Fruit fly (Drosophila melanogaster) whole organism, embryonic: ENCODE data around the gene CG14442.

Source experiments
- Antp ChIP-seq: fragments of 200-800 bp; sonication (Bioruptor generic); optimal IDR thresholded peaks from 3 replicates; lab custom pipeline; 2016; ENCODE audit warnings: missing biosample characterization, missing genetic modification characterization
- Bdp1 ChIP-seq: fragments of 200-800 bp; sonication (Bioruptor generic); optimal IDR thresholded peaks from 3 replicates; lab custom pipeline; 2016; ENCODE audit warnings: missing biosample characterization, missing genetic modification characterization
- CG10209 ChIP-seq: fragments of 200-800 bp; sonication (Bioruptor generic); optimal IDR thresholded peaks from 3 replicates; lab custom pipeline; 2017; ENCODE audit warnings: missing biosample characterization, mild to moderate bottlenecking, missing genetic modification characterization, missing genetic modification reagents
- CG10274 ChIP-seq: fragments of 200-800 bp; sonication (Bioruptor generic); optimal IDR thresholded peaks from 3 replicates; lab custom pipeline; 2017; ENCODE audit warnings: missing biosample characterization, mild to moderate bottlenecking, missing genetic modification characterization
- CG10321 ChIP-seq: fragments of 200-800 bp; sonication (Bioruptor generic); IDR thresholded peaks from 2 replicates; pipeline ENCODE4 v1.3.6; 2022; ENCODE audit warnings: missing biosample characterization, missing genetic modification characterization
- CG10462 ChIP-seq: fragments of 200-800 bp; sonication (Bioruptor generic); optimal IDR thresholded peaks from 2 replicates; lab custom pipeline; 2016; ENCODE audit warnings: missing biosample characterization, missing genetic modification characterization
- CG10543 ChIP-seq: fragments of 200-800 bp; sonication (Bioruptor generic); optimal IDR thresholded peaks from 3 replicates; lab custom pipeline; 2017; ENCODE audit warnings: missing biosample characterization, mild to moderate bottlenecking, missing genetic modification characterization, moderate library complexity
- CG12071 ChIP-seq: fragments of 200-800 bp; sonication (Bioruptor generic); optimal IDR thresholded peaks from 3 replicates; lab custom pipeline; 2018; ENCODE audit warnings: missing biosample characterization, mild to moderate bottlenecking, missing genetic modification characterization
- CG12942 ChIP-seq: fragments of 200-800 bp; sonication (Bioruptor generic); optimal IDR thresholded peaks from 3 replicates; lab custom pipeline; 2016; ENCODE audit warnings: missing biosample characterization, missing genetic modification characterization
- CG2116 ChIP-seq: fragments of 200-800 bp; sonication (Bioruptor generic); optimal IDR thresholded peaks from 3 replicates; lab custom pipeline; 2018; ENCODE audit warnings: missing biosample characterization, mild to moderate bottlenecking, missing genetic modification characterization
- CG2202 ChIP-seq: fragments of 200-800 bp; sonication (Bioruptor generic); optimal IDR thresholded peaks from 2 replicates; lab custom pipeline; 2018; ENCODE audit warnings: missing biosample characterization, mild to moderate bottlenecking, missing genetic modification characterization
- CG2875 ChIP-seq: fragments of 200-800 bp; sonication (Bioruptor generic); optimal IDR thresholded peaks from 2 replicates; lab custom pipeline; 2017; ENCODE audit warnings: missing biosample characterization, mild to moderate bottlenecking, missing genetic modification characterization, missing genetic modification reagents
- CG32767 ChIP-seq: fragments of 200-800 bp; sonication (Bioruptor generic); IDR thresholded peaks from 2 replicates; pipeline ENCODE4 v1.3.6; 2022; ENCODE audit warnings: missing biosample characterization, missing genetic modification characterization
- CG3838 ChIP-seq: fragments of 200-800 bp; sonication (Bioruptor generic); optimal IDR thresholded peaks from 3 replicates; lab custom pipeline; 2016; ENCODE audit warnings: missing biosample characterization, missing genetic modification characterization
- CG5180 ChIP-seq: fragments of 200-800 bp; sonication (Bioruptor generic); optimal IDR thresholded peaks from 3 replicates; lab custom pipeline; 2017; ENCODE audit warnings: missing biosample characterization, missing genetic modification characterization, mild to moderate bottlenecking, moderate library complexity, missing genetic modification reagents
- CG5953 ChIP-seq: fragments of 200-800 bp; sonication (Bioruptor generic); IDR thresholded peaks from 2 replicates; pipeline ENCODE4 v1.3.6; 2022; ENCODE audit warnings: missing biosample characterization, missing genetic modification characterization
- CG6791 ChIP-seq: fragments of 200-800 bp; sonication (Bioruptor generic); IDR thresholded peaks from 3 replicates; pipeline ENCODE4 v1.3.6; 2022; ENCODE audit warnings: missing biosample characterization, missing genetic modification characterization; ENCODE audit not compliant: partially characterized antibody
- CG6813 ChIP-seq: fragments of 200-800 bp; sonication (Bioruptor generic); optimal IDR thresholded peaks from 2 replicates; lab custom pipeline; 2017; ENCODE audit warnings: missing biosample characterization, missing genetic modification characterization, mild to moderate bottlenecking, moderate library complexity, missing genetic modification reagents
- CG7786 ChIP-seq: fragments of 200-800 bp; sonication (Bioruptor generic); optimal IDR thresholded peaks from 2 replicates; lab custom pipeline; 2016; ENCODE audit warnings: missing biosample characterization, missing genetic modification characterization
- CG8478 ChIP-seq: fragments of >200 bp; optimal IDR thresholded peaks from 2 replicates; lab custom pipeline; 2018
- CG8765 ChIP-seq: fragments of 200-800 bp; sonication (Bioruptor generic); IDR thresholded peaks from 2 replicates; pipeline ENCODE4 v1.3.6; 2022; ENCODE audit warnings: missing biosample characterization, missing genetic modification characterization
- CG9437 ChIP-seq: fragments of 200-800 bp; sonication (Bioruptor generic); optimal IDR thresholded peaks from 2 replicates; lab custom pipeline; 2018; ENCODE audit warnings: missing biosample characterization, mild to moderate bottlenecking, missing genetic modification characterization
- CG9609 ChIP-seq: fragments of 200-800 bp; sonication (Bioruptor generic); optimal IDR thresholded peaks from 3 replicates; lab custom pipeline; 2016; ENCODE audit warnings: missing biosample characterization, missing genetic modification characterization
- CTCF ChIP-seq: fragments of 200-800 bp; sonication (Bioruptor generic); optimal IDR thresholded peaks from 2 replicates; lab custom pipeline; 2017; ENCODE audit warnings: missing biosample characterization, mild to moderate bottlenecking, missing genetic modification characterization, moderate library complexity
- D19B ChIP-seq: fragments of 200-800 bp; sonication (Bioruptor generic); optimal IDR thresholded peaks from 2 replicates; lab custom pipeline; 2017; ENCODE audit warnings: missing biosample characterization, mild to moderate bottlenecking, missing genetic modification characterization
- E2f1 ChIP-seq: fragments of 200-800 bp; sonication (Bioruptor generic); IDR thresholded peaks from 2 replicates; pipeline ENCODE4 v1.3.6; 2022; ENCODE audit warnings: missing biosample characterization, missing genetic modification characterization
- HHEX ChIP-seq: fragments of 200-800 bp; sonication (Bioruptor generic); optimal IDR thresholded peaks from 3 replicates; lab custom pipeline; 2017; ENCODE audit warnings: missing biosample characterization, mild to moderate bottlenecking, missing genetic modification characterization, missing genetic modification reagents
- HLHmδ ChIP-seq: fragments of 200-800 bp; sonication (Bioruptor generic); optimal IDR thresholded peaks from 2 replicates; lab custom pipeline; 2018; ENCODE audit warnings: missing biosample characterization, mild to moderate bottlenecking, missing genetic modification characterization, moderate library complexity
- Hsf ChIP-seq: fragments of 200-800 bp; sonication (Bioruptor generic); optimal IDR thresholded peaks from 3 replicates; lab custom pipeline; 2016; ENCODE audit warnings: missing biosample characterization, missing genetic modification characterization
- Lim3 ChIP-seq: fragments of 200-800 bp; sonication (Bioruptor generic); IDR thresholded peaks from 2 replicates; pipeline ENCODE4 v1.3.6; 2022; ENCODE audit warnings: missing biosample characterization, missing genetic modification characterization
- Side ChIP-seq: fragments of 200-800 bp; sonication (Bioruptor generic); optimal IDR thresholded peaks from 2 replicates; lab custom pipeline; 2016; ENCODE audit warnings: missing biosample characterization, missing genetic modification characterization
- Stat92E ChIP-seq, 3 experiments: fragments of >200 bp in 2 of 3; fragments of 200-800 bp in 1 of 3; sonication (Bioruptor generic) in 1 of 3; optimal IDR thresholded peaks; 2 replicates each; lab custom pipeline; 2017 to 2019; ENCODE audit warnings: missing biosample characterization in 3 of 3, missing genetic modification characterization in 3 of 3, mild to moderate bottlenecking in 1 of 3, moderate library complexity in 1 of 3
- Vsx1 ChIP-seq: fragments of 200-800 bp; sonication (Bioruptor generic); optimal IDR thresholded peaks from 2 replicates; lab custom pipeline; 2017; ENCODE audit warnings: missing biosample characterization, mild to moderate bottlenecking, missing genetic modification characterization, missing genetic modification reagents
- YL-1 ChIP-seq: fragments of 200-800 bp; sonication (Bioruptor generic); optimal IDR thresholded peaks from 3 replicates; lab custom pipeline; 2017; ENCODE audit warnings: missing biosample characterization, mild to moderate bottlenecking, missing genetic modification characterization
- ap ChIP-seq: fragments of 200-800 bp; sonication (Bioruptor generic); IDR thresholded peaks from 2 replicates; pipeline ENCODE4 v1.3.6; 2022; ENCODE audit warnings: missing biosample characterization, missing genetic modification characterization
- ara ChIP-seq: fragments of 200-800 bp; sonication (Bioruptor generic); IDR thresholded peaks from 2 replicates; pipeline ENCODE4 v1.3.6; 2022; ENCODE audit warnings: missing biosample characterization, missing genetic modification characterization
- bab2 ChIP-seq: fragments of 200-800 bp; sonication (Bioruptor generic); optimal IDR thresholded peaks from 2 replicates; lab custom pipeline; 2016; ENCODE audit warnings: missing biosample characterization, missing genetic modification characterization
- bsh ChIP-seq, 2 experiments: fragments of 200-800 bp; sonication (Bioruptor generic); optimal IDR thresholded peaks; 2 replicates each; lab custom pipeline; 2017 to 2018; ENCODE audit warnings: mild to moderate bottlenecking in 2 of 2, missing biosample characterization in 2 of 2, missing genetic modification characterization in 2 of 2, moderate library complexity in 1 of 2
- btn ChIP-seq: fragments of 200-800 bp; sonication (Bioruptor generic); optimal IDR thresholded peaks from 2 replicates; lab custom pipeline; 2016; ENCODE audit warnings: missing biosample characterization, missing genetic modification characterization
- crp ChIP-seq, 2 experiments: fragments of 200-800 bp; sonication (Bioruptor generic); optimal IDR thresholded peaks; 2 replicates in 1 of 2; 3 replicates in 1 of 2; lab custom pipeline; 2017; ENCODE audit warnings: missing biosample characterization in 2 of 2, missing genetic modification characterization in 2 of 2, mild to moderate bottlenecking in 1 of 2, moderate library complexity in 1 of 2
- disco-r ChIP-seq: fragments of 200-800 bp; sonication (Bioruptor generic); optimal IDR thresholded peaks from 2 replicates; lab custom pipeline; 2016; ENCODE audit warnings: missing biosample characterization, missing genetic modification characterization
- dysf ChIP-seq: fragments of 200-800 bp; sonication (Bioruptor generic); IDR thresholded peaks from 3 replicates; pipeline ENCODE4 v1.3.6; 2022; ENCODE audit warnings: missing biosample characterization, missing genetic modification characterization
- exex ChIP-seq: fragments of 200-800 bp; sonication (Bioruptor generic); optimal IDR thresholded peaks from 4 replicates; lab custom pipeline; 2018; ENCODE audit warnings: missing biosample characterization, mild to moderate bottlenecking, missing genetic modification characterization, moderate library complexity
- grn ChIP-seq: fragments of 200-800 bp; sonication (Bioruptor generic); optimal IDR thresholded peaks from 3 replicates; lab custom pipeline; 2017; ENCODE audit warnings: missing biosample characterization, missing genetic modification characterization
- ind ChIP-seq: fragments of 200-800 bp; sonication (Bioruptor generic); optimal IDR thresholded peaks from 3 replicates; lab custom pipeline; 2016; ENCODE audit warnings: missing biosample characterization, missing genetic modification characterization
- sd ChIP-seq: fragments of 200-800 bp; sonication (Bioruptor generic); optimal IDR thresholded peaks from 3 replicates; lab custom pipeline; 2018; ENCODE audit warnings: missing biosample characterization, mild to moderate bottlenecking, missing genetic modification characterization, moderate library complexity
- sob ChIP-seq: fragments of 200-800 bp; sonication (Bioruptor generic); IDR thresholded peaks from 2 replicates; pipeline ENCODE4 v1.3.6; 2022; ENCODE audit warnings: missing biosample characterization, missing genetic modification characterization

CG14442 gene

dm6 chrX:6678635-6679501 lies 15.9 kb downstream of the CG14442 start, which contains the start of gene ND-ASHI (continued):
- TF ChIP-seq ap, result peak; percentile 93
- TF ChIP-seq crp (GFP tag; optimal IDR thresholded peaks at IDR 0.05; lab: Kevin White, UChicago), result peak in 1 of 2 experiments; percentile 49
- peak; percentile 66 for TF ChIP-seq CTCF
- TF ChIP-seq grn (GFP tag; lab: Kevin White, UChicago), result peak; percentile 22
- peak; percentile 96 for TF ChIP-seq CG6813
- peak; percentile 73 for TF ChIP-seq CG10462
- peak; percentile 96 for TF ChIP-seq dysf (GFP tag; lab: Robert Waterston, UW)
- peak; percentile 95 for TF ChIP-seq Hsf (GFP tag; lab: Kevin White, UChicago)
- peak; percentile 97 for TF ChIP-seq sob (GFP tag; lab: Robert Waterston, UW)
- TF ChIP-seq HHEX (GFP tag; lab: Kevin White, UChicago), result peak; percentile 96
- peak; percentile 91 for TF ChIP-seq D19B (GFP tag; lab: Kevin White, UChicago)
- TF ChIP-seq Bdp1, result peak; percentile 83
- peak; percentile 94 for TF ChIP-seq E2f1 (GFP tag; lab: Robert Waterston, UW)
- no peak for TF ChIP-seq CG8478 (lab: Kevin White, UChicago)
- peak; percentile 65 for TF ChIP-seq CG10321
- peak; percentile 93 for TF ChIP-seq bab2
- TF ChIP-seq btn (GFP tag; lab: Kevin White, UChicago), result peak; percentile 79
- TF ChIP-seq CG12071 (GFP tag; lab: Kevin White, UChicago), result peak; percentile 97
- peak; percentile 94 for TF ChIP-seq ara (GFP tag; lab: Robert Waterston, UW)
- peak; percentile 88 for TF ChIP-seq CG32767
- no peak for TF ChIP-seq Stat92E (GFP tag; optimal IDR thresholded peaks at IDR 0.05; lab: Kevin White, UChicago)
- TF ChIP-seq HLHmδ (GFP tag; lab: Kevin White, UChicago), result no peak
- TF ChIP-seq CG3838 (GFP tag; lab: Kevin White, UChicago), result peak; percentile 84
- TF ChIP-seq sd, result peak; percentile 86
- TF ChIP-seq YL-1 (GFP tag; lab: Kevin White, UChicago), result peak; percentile 68
- TF ChIP-seq CG9609 (GFP tag; lab: Kevin White, UChicago), result peak; percentile 84
- TF ChIP-seq exex (tag; lab: Kevin White, UChicago), result peak; percentile 80
- TF ChIP-seq CG10274 (GFP tag; lab: Kevin White, UChicago), result peak; percentile 89
- peak; percentile 87 for TF ChIP-seq CG2875 (GFP tag; lab: Kevin White, UChicago)
- peak; percentile 91 for TF ChIP-seq CG5953 (GFP tag; lab: Robert Waterston, UW)
- TF ChIP-seq CG10209 (GFP tag; lab: Kevin White, UChicago), result peak; percentile 92
- TF ChIP-seq Side (GFP tag; lab: Kevin White, UChicago), result peak; percentile 87
- peak; percentile 85 for TF ChIP-seq CG5180 (GFP tag; lab: Kevin White, UChicago)
- peak; percentile 78 for TF ChIP-seq Vsx1 (GFP tag; lab: Kevin White, UChicago)
- peak; percentile 74 for TF ChIP-seq CG2202 (tag; lab: Kevin White, UChicago)
- peak; percentile 86 for TF ChIP-seq Antp
- TF ChIP-seq CG6791 (GFP tag; lab: Robert Waterston, UW), result no peak
- peak; percentile 94 for TF ChIP-seq CG8765 (GFP tag; lab: Robert Waterston, UW)
- TF ChIP-seq ind, result peak; percentile 95
- peak; percentile 96 for TF ChIP-seq CG10543 (GFP tag; lab: Kevin White, UChicago)
- TF ChIP-seq CG2116, result peak; percentile 60
- peak; percentile 90 for TF ChIP-seq disco-r (GFP tag; lab: Kevin White, UChicago)
- peak; percentile 87 for TF ChIP-seq CG12942 (GFP tag; lab: Kevin White, UChicago)
- TF ChIP-seq bsh (GFP tag; optimal IDR thresholded peaks at IDR 0.05; lab: Kevin White, UChicago), result peak; percentile 93 to 94
- peak; percentile 78 for TF ChIP-seq Lim3
- TF ChIP-seq CG7786 (GFP tag; lab: Kevin White, UChicago), result peak; percentile 88
- TF ChIP-seq CG9437 (GFP tag; lab: Kevin White, UChicago), result peak; percentile 79
- TF ChIP-seq, all 482 proteins: peak for 412
